Worm (Caenorhabditis elegans) whole organism, L2 larva: ENCODE measurements around the gene T27E7.5.

Experiments used
- C34F6.9 ChIP-seq: fragments of 150-350 bp; optimal IDR thresholded peaks from 2 replicates; lab custom pipeline; 2014; ENCODE audit warnings: missing biosample characterization, missing genetic modification characterization
- F13H6.1 ChIP-seq: sonication (generic microtip); optimal IDR thresholded peaks from 2 replicates; lab custom pipeline; 2016; ENCODE audit warnings: missing genetic modification characterization, missing compliant biosample characterization
- R02D3.7 ChIP-seq: fragments of 150-350 bp; optimal IDR thresholded peaks from 2 replicates; lab custom pipeline; 2014; ENCODE audit warnings: missing biosample characterization, missing genetic modification characterization
- ZK546.5 ChIP-seq: sonication (generic microtip); optimal IDR thresholded peaks from 2 replicates; lab custom pipeline; 2017; ENCODE audit warnings: missing biosample characterization, missing genetic modification characterization
- alr-1 ChIP-seq: fragments of 150-350 bp; optimal IDR thresholded peaks from 2 replicates; lab custom pipeline; 2014; ENCODE audit warnings: missing biosample characterization, missing genetic modification characterization
- aly-2 ChIP-seq: fragments of 150-350 bp; optimal IDR thresholded peaks from 2 replicates; lab custom pipeline; 2014; ENCODE audit warnings: missing biosample characterization, missing genetic modification characterization
- ama-1 ChIP-seq: fragments of 150-350 bp; optimal IDR thresholded peaks from 2 replicates; lab custom pipeline; 2018; ENCODE audit warnings: inconsistent platforms
- blmp-1 ChIP-seq: sonication (generic microtip); optimal IDR thresholded peaks from 2 replicates; lab custom pipeline; 2017; ENCODE audit warnings: missing genetic modification characterization, mild to moderate bottlenecking, missing compliant biosample characterization, antibody characterized with exemption, moderate library complexity; ENCODE audit not compliant: insufficient read depth
- ceh-16 ChIP-seq: fragments of 150-350 bp; optimal IDR thresholded peaks from 2 replicates; lab custom pipeline; 2014; ENCODE audit warnings: missing biosample characterization, missing genetic modification characterization
- ceh-82 ChIP-seq: fragments of 150-350 bp; optimal IDR thresholded peaks from 2 replicates; lab custom pipeline; 2014; ENCODE audit warnings: missing biosample characterization, missing genetic modification characterization
- crh-2 ChIP-seq: sonication (generic microtip); optimal IDR thresholded peaks from 2 replicates; lab custom pipeline; 2017; ENCODE audit warnings: missing biosample characterization, missing genetic modification characterization
- dmd-4 ChIP-seq: sonication (generic microtip); optimal IDR thresholded peaks from 2 replicates; lab custom pipeline; 2017; ENCODE audit warnings: missing biosample characterization, missing genetic modification characterization
- egl-27 ChIP-seq: sonication (generic microtip); optimal IDR thresholded peaks from 3 replicates; lab custom pipeline; 2017; ENCODE audit warnings: missing biosample characterization, missing genetic modification reagents, missing genetic modification characterization
- elt-1 ChIP-seq: fragments of 150-350 bp; optimal IDR thresholded peaks from 2 replicates; lab custom pipeline; 2014; ENCODE audit warnings: missing biosample characterization, missing genetic modification characterization
- gmeb-1 ChIP-seq: fragments of 150-350 bp; optimal IDR thresholded peaks from 2 replicates; lab custom pipeline; 2014; ENCODE audit warnings: missing biosample characterization, missing genetic modification characterization
- lin-11 ChIP-seq: fragments of 150-350 bp; sonication (generic microtip); optimal IDR thresholded peaks from 2 replicates; lab custom pipeline; 2014; ENCODE audit warnings: missing biosample characterization, missing genetic modification characterization, inconsistent platforms, mixed read lengths
- lin-13 ChIP-seq: fragments of 150-350 bp; optimal IDR thresholded peaks from 2 replicates; lab custom pipeline; 2014; ENCODE audit warnings: missing biosample characterization, missing genetic modification reagents, missing genetic modification characterization
- lin-39 ChIP-seq: fragments of 150-350 bp; optimal IDR thresholded peaks from 2 replicates; lab custom pipeline; 2014; ENCODE audit warnings: missing biosample characterization, missing genetic modification reagents, missing genetic modification characterization
- lsy-2 ChIP-seq, 2 experiments: fragments of 150-350 bp in 1 of 2; sonication (generic microtip) in 1 of 2; optimal IDR thresholded peaks; 2 replicates each; lab custom pipeline; 2014 to 2017; ENCODE audit warnings: missing biosample characterization in 2 of 2, missing genetic modification characterization in 2 of 2
- mdl-1 ChIP-seq, 2 experiments: fragments of 150-350 bp in 1 of 2; sonication (generic microtip) in 1 of 2; optimal IDR thresholded peaks; 2 replicates each; lab custom pipeline; 2017; ENCODE audit warnings: missing biosample characterization in 2 of 2, missing genetic modification characterization in 2 of 2
- nhr-10 ChIP-seq: sonication (generic microtip); optimal IDR thresholded peaks from 2 replicates; lab custom pipeline; 2017; ENCODE audit warnings: missing biosample characterization, missing genetic modification characterization
- nhr-11 ChIP-seq: fragments of 150-350 bp; optimal IDR thresholded peaks from 2 replicates; lab custom pipeline; 2014; ENCODE audit warnings: missing biosample characterization, missing genetic modification characterization
- nhr-129 ChIP-seq: fragments of 150-350 bp; optimal IDR thresholded peaks from 2 replicates; lab custom pipeline; 2014; ENCODE audit warnings: missing biosample characterization, missing genetic modification characterization
- nhr-21 ChIP-seq: fragments of 150-350 bp; optimal IDR thresholded peaks from 2 replicates; lab custom pipeline; 2014; ENCODE audit warnings: missing biosample characterization, missing genetic modification characterization
- nhr-25 ChIP-seq: fragments of 150-350 bp; sonication (generic microtip); optimal IDR thresholded peaks from 3 replicates; lab custom pipeline; 2014; ENCODE audit warnings: missing biosample characterization, missing genetic modification characterization
- nhr-6 ChIP-seq: fragments of 150-350 bp; optimal IDR thresholded peaks from 2 replicates; lab custom pipeline; 2014; ENCODE audit warnings: missing biosample characterization, missing genetic modification characterization
- peb-1 ChIP-seq: fragments of 150-350 bp; optimal IDR thresholded peaks from 2 replicates; lab custom pipeline; 2014; ENCODE audit warnings: missing biosample characterization, missing genetic modification characterization
- skn-1 ChIP-seq: sonication (generic microtip); optimal IDR thresholded peaks from 2 replicates; lab custom pipeline; 2017; ENCODE audit warnings: missing biosample characterization, missing genetic modification characterization
- snpc-4 ChIP-seq: fragments of 150-350 bp; optimal IDR thresholded peaks from 2 replicates; lab custom pipeline; 2014; ENCODE audit warnings: missing biosample characterization, missing genetic modification characterization
- unc-55 ChIP-seq: fragments of 150-350 bp; sonication (generic microtip); optimal IDR thresholded peaks from 3 replicates; lab custom pipeline; 2014; ENCODE audit warnings: missing biosample characterization, missing genetic modification reagents, missing genetic modification characterization
- unc-62 ChIP-seq: fragments of 150-350 bp; optimal IDR thresholded peaks from 2 replicates; lab custom pipeline; 2014; ENCODE audit warnings: missing biosample characterization, missing genetic modification reagents, missing genetic modification characterization
- zag-1 ChIP-seq: fragments of 150-350 bp; optimal IDR thresholded peaks from 2 replicates; lab custom pipeline; 2014; ENCODE audit warnings: missing biosample characterization, missing genetic modification characterization
- ztf-4 ChIP-seq: fragments of 150-350 bp; optimal IDR thresholded peaks from 2 replicates; lab custom pipeline; 2014; ENCODE audit warnings: missing biosample characterization, missing genetic modification characterization

Gene T27E7.5

DNA sequence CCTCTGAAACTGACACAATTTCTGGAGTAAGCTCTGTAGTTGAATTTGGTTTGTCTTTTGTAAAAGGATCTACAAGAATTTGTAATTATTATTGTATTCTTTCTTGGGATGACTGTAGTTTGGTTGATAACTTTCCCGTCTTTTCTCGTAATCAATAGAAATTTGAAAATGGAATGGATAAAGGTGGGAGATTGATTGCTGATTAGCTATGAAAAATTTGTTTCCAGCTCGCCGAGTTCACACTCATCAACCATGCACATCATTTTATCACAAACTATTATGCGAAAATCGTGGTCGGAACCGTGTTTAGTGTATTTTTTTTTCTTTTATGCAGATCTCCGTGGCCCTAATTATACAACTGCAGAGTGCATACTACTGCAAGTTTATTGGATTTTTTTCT, at the start of gene T27E7.5:
TSS of gene T27E7.5 (plus strand) at position 253 of the 400 bp plus-strand sequence.
- TF ChIP-seq mdl-1 (tag; optimal IDR thresholded peaks at IDR 0.05; lab: Kevin White, UChicago) = no peak
- no peak for TF ChIP-seq unc-55 (GFP tag; lab: Kevin White, UChicago)
- no peak for TF ChIP-seq blmp-1
- TF ChIP-seq lsy-2 (tag; optimal IDR thresholded peaks at IDR 0.05; lab: Kevin White, UChicago) = no peak
- TF ChIP-seq egl-27 (tag; lab: Kevin White, UChicago) = no peak
- TF ChIP-seq R02D3.7 (tag; lab: Kevin White, UChicago) = no peak
- no peak for TF ChIP-seq ceh-16
- no peak for TF ChIP-seq crh-2 (tag; lab: Kevin White, UChicago)
- TF ChIP-seq lin-13 (GFP tag; lab: Kevin White, UChicago) = no peak
- TF ChIP-seq dmd-4 (tag; lab: Kevin White, UChicago) = no peak
- TF ChIP-seq nhr-6 (tag; lab: Kevin White, UChicago) = no peak
- TF ChIP-seq nhr-10 (tag; lab: Kevin White, UChicago) = no peak
- TF ChIP-seq lin-39 = no peak
- TF ChIP-seq lin-11 (tag; lab: Kevin White, UChicago) = no peak

DNA sequence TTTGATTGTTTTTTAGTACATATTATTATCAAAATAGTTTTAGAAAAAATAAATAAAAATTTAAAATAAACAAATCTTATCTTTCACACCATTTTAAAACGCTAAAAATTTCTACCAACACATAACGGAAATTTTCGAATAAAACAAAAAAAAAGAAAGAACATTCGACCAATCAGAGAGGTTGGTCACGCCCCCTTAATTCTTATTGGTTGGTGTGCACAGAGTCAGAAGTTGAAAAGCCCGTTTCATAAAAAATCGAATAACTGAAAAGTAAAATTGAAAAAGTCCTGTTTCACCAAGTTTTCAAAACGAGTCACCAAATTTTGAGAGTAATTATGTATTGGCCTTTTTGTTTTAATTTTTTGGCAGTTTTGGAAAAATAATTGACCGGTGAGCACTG, 45.8 kb upstream of the T27E7.5 start:
- no peak for TF ChIP-seq mdl-1 (tag; optimal IDR thresholded peaks at IDR 0.05; lab: Kevin White, UChicago)
- TF ChIP-seq snpc-4 (tag; lab: Kevin White, UChicago) = no peak
- no peak for TF ChIP-seq unc-55 (GFP tag; lab: Kevin White, UChicago)
- TF ChIP-seq nhr-21 (tag; lab: Kevin White, UChicago) = no peak
- TF ChIP-seq crh-2 (tag; lab: Kevin White, UChicago) = no peak
- TF ChIP-seq unc-62 (GFP tag; lab: Kevin White, UChicago) = no peak
- no peak for TF ChIP-seq nhr-25 (tag; lab: Kevin White, UChicago)
- TF ChIP-seq ztf-4 = no peak
- TF ChIP-seq ama-1 = no peak
- no peak for TF ChIP-seq ceh-82 (tag; lab: Kevin White, UChicago)
- TF ChIP-seq elt-1 (tag; lab: Kevin White, UChicago) = no peak
- TF ChIP-seq nhr-11 (tag; lab: Kevin White, UChicago) = no peak

DNA sequence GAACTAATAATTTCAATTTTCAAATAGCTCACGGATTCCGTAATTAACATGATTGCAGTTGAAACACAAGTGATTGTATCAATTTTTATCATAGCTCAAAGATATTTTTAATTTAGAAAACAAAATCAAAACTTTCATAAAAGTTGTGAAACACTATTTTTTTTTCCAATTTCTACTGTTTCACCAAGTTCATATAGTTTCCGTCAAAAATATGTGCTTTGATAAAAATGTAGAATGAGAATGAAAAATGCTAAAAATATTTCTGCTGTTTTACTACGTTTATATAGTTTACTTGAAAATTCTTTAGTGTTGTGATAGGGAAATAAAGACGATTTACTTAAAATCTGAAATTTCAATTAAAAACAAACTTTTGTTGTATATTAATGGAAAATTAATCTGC, 41.5 kb upstream of the T27E7.5 start:
- TF ChIP-seq nhr-11 (tag; lab: Kevin White, UChicago) = no peak
- no peak for TF ChIP-seq aly-2 (tag; lab: Kevin White, UChicago)
- no peak for TF ChIP-seq peb-1 (tag; lab: Kevin White, UChicago)
- no peak for TF ChIP-seq gmeb-1 (tag; lab: Kevin White, UChicago)
- TF ChIP-seq zag-1 (tag; lab: Kevin White, UChicago) = no peak
- TF ChIP-seq ztf-4 = no peak
- no peak for TF ChIP-seq F13H6.1 (tag; lab: Kevin White, UChicago)
- TF ChIP-seq skn-1 (tag; lab: Kevin White, UChicago) = no peak
- no peak for TF ChIP-seq mdl-1 (tag; optimal IDR thresholded peaks at IDR 0.05; lab: Kevin White, UChicago)
- TF ChIP-seq nhr-129 (tag; lab: Kevin White, UChicago) = no peak

DNA sequence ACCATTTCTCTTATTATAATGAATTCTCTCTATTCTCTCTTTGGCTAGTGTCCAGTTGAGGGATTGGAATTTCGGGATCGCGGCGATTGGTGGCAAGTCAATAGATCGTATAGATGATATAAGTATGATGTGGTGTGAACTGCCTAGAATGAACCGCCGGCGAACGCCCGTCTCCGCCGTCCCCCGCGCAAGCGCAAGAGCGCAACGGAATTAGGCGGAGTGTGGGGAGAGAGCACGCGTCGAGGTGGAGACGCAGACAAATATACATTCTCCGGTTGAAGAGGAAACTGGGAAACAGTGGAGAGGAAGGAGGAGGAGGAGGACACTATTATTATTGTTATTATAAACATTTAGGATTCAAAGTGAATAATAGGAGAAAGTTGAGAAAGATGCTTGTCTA, 40.5 kb upstream of the T27E7.5 start:
- TF ChIP-seq unc-55 (GFP tag; lab: Kevin White, UChicago) = peak; percentile 1
- no peak for TF ChIP-seq alr-1

DNA sequence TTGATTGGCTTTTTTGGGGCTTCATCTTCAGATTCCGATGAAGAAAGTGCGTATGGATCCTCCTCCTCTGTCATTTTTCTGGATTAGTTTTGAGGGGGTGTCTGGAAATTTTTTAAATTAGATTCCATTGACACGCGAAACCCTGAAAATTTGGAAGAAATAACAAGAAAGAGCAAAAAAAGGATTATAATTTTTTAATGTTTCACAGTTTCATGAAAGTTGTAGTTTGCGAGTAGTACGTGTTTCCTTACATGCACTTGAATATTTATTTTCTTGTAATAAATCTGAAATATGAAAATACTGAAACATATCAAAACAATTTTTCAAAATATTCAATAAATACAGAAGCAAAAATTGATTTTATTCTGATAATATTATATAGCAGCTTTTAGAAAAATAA, 31.9 kb upstream of the T27E7.5 start, which contains the start of gene tag-273:
TSS of gene tag-273 (minus strand) at position 101 of the 400 bp plus-strand sequence.
- no peak for TF ChIP-seq ZK546.5 (tag; lab: Kevin White, UChicago)
- TF ChIP-seq, all 48 proteins: peak for 0

DNA sequence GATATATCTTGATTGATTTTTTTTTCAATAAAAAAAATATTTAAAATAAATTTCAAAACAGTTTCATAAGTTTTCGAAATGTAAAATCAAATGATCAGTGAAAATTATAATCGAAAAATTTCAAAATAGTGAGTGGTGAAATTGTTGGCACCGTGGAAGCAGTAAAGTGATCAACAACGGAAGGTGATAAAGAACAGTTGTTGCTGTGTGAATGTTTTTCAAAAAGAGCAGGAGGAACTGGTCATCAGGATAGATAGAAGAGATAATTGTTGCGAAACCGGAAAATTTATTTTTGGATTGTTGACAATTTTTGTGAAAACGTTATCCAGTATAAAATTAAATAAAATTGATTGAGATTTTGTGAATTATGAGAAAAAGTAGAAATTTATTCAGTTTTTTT, 30.9 kb upstream of the T27E7.5 start:
- peak; percentile 65 for TF ChIP-seq nhr-129 (tag; lab: Kevin White, UChicago)
- TF ChIP-seq F13H6.1 (tag; lab: Kevin White, UChicago) = peak; percentile 58
- peak; percentile 6 for TF ChIP-seq C34F6.9 (tag; lab: Kevin White, UChicago)
- TF ChIP-seq lsy-2 (tag; optimal IDR thresholded peaks at IDR 0.05; lab: Kevin White, UChicago) = no peak
